Worm (Caenorhabditis elegans) whole organism, young adult: ENCODE measurements around the gene col-178.

Source experiments
- B0035.1 ChIP-seq: sonication (generic microtip); optimal IDR thresholded peaks from 2 replicates; lab custom pipeline; 2016; ENCODE audit warnings: missing genetic modification characterization, mild to moderate bottlenecking, missing compliant biosample characterization, missing genotype, missing genetic modification reagents
- B0336.3 ChIP-seq: fragments of 200-800 bp; sonication (Bioruptor generic); IDR thresholded peaks from 2 replicates; pipeline ENCODE4 v1.3.6; 2022; ENCODE audit warnings: missing genetic modification characterization, missing compliant biosample characterization
- F22D6.2 ChIP-seq: sonication (generic microtip); optimal IDR thresholded peaks from 2 replicates; lab custom pipeline; 2016; ENCODE audit warnings: mild to moderate bottlenecking, missing genetic modification characterization, missing compliant biosample characterization
- F37B4.10 ChIP-seq: fragments of 200-800 bp; sonication (Bioruptor generic); IDR thresholded peaks from 2 replicates; pipeline ENCODE4 v1.3.6; 2022; ENCODE audit warnings: missing genetic modification characterization, missing compliant biosample characterization
- F57A8.1 ChIP-seq: fragments of 200-800 bp; sonication (Bioruptor generic); optimal IDR thresholded peaks from 2 replicates; lab custom pipeline; 2018; ENCODE audit warnings: mild to moderate bottlenecking, missing genetic modification characterization, moderate library complexity, missing compliant biosample characterization
- Y53G8AR.9 ChIP-seq: fragments of 200-800 bp; sonication (Bioruptor generic); conservative IDR thresholded peaks from 2 replicates; pipeline ENCODE4 v1.3.6; 2022; ENCODE audit warnings: missing genetic modification reagents, missing genetic modification characterization, missing compliant biosample characterization
- Y56A3A.18 ChIP-seq: fragments of 200-800 bp; sonication (Bioruptor generic); IDR thresholded peaks from 2 replicates; pipeline ENCODE4 v1.3.6; 2022; ENCODE audit warnings: missing genetic modification reagents, missing genetic modification characterization, missing compliant biosample characterization
- ama-1 ChIP-seq, 3 experiments: fragments of 150-350 bp in 1 of 3; sonication (generic microtip) in 2 of 3; optimal IDR thresholded peaks; 2 replicates each; lab custom pipeline; 2014 to 2018; ENCODE audit warnings: missing biosample characterization in 2 of 3, missing genetic modification characterization in 2 of 3, missing genetic modification reagents in 2 of 3
- atf-7 ChIP-seq: sonication (generic microtip); optimal IDR thresholded peaks from 2 replicates; lab custom pipeline; 2017; ENCODE audit warnings: mild to moderate bottlenecking, missing genetic modification characterization, missing compliant biosample characterization
- attf-3 ChIP-seq: fragments of 200-800 bp; sonication (Bioruptor generic); conservative IDR thresholded peaks from 2 replicates; pipeline ENCODE4 v1.3.6; 2022; ENCODE audit warnings: missing genetic modification reagents, missing genetic modification characterization, missing compliant biosample characterization
- bed-1 ChIP-seq: fragments of 200-800 bp; sonication (Bioruptor generic); IDR thresholded peaks from 2 replicates; pipeline ENCODE4 v1.3.6; 2022; ENCODE audit warnings: missing genetic modification reagents, missing genetic modification characterization, missing compliant biosample characterization
- bed-2 ChIP-seq: fragments of 200-800 bp; sonication (Bioruptor generic); IDR thresholded peaks from 2 replicates; pipeline ENCODE4 v1.3.6; 2022; ENCODE audit warnings: missing genetic modification reagents, missing genetic modification characterization, missing compliant biosample characterization
- ceh-40 ChIP-seq: fragments of 200-800 bp; sonication (Bioruptor generic); IDR thresholded peaks from 2 replicates; pipeline ENCODE4 v1.3.6; 2022; ENCODE audit warnings: missing genetic modification characterization, missing compliant biosample characterization
- ceh-79 ChIP-seq: sonication (generic microtip); optimal IDR thresholded peaks from 2 replicates; lab custom pipeline; 2017; ENCODE audit warnings: mild to moderate bottlenecking, missing genetic modification characterization, missing compliant biosample characterization
- ceh-91 ChIP-seq: fragments of 200-800 bp; sonication (Bioruptor generic); IDR thresholded peaks from 2 replicates; pipeline ENCODE4 v1.3.6; 2022; ENCODE audit warnings: missing genetic modification reagents, missing genetic modification characterization, missing compliant biosample characterization
- die-1 ChIP-seq: sonication (generic microtip); optimal IDR thresholded peaks from 2 replicates; lab custom pipeline; 2016; ENCODE audit warnings: missing genotype, mild to moderate bottlenecking, missing genetic modification characterization, missing compliant biosample characterization
- dox-1 ChIP-seq: fragments of 200-800 bp; sonication (Bioruptor generic); IDR thresholded peaks from 2 replicates; pipeline ENCODE4 v1.3.6; 2022; ENCODE audit warnings: missing genetic modification reagents, missing genetic modification characterization, missing compliant biosample characterization
- dpff-1 ChIP-seq: sonication (generic microtip); optimal IDR thresholded peaks from 2 replicates; lab custom pipeline; 2017; ENCODE audit warnings: mild to moderate bottlenecking, missing genetic modification characterization, missing compliant biosample characterization
- egrh-3 ChIP-seq: fragments of 200-800 bp; sonication (Bioruptor generic); IDR thresholded peaks from 2 replicates; pipeline ENCODE4 v1.3.6; 2022; ENCODE audit warnings: missing genetic modification reagents, missing genetic modification characterization, missing compliant biosample characterization
- gei-17 ChIP-seq: fragments of 200-800 bp; sonication (Bioruptor generic); optimal IDR thresholded peaks from 2 replicates; lab custom pipeline; 2018; ENCODE audit warnings: mild to moderate bottlenecking, missing genetic modification characterization, missing compliant biosample characterization
- hrde-1 ChIP-seq: sonication (generic microtip); optimal IDR thresholded peaks from 2 replicates; lab custom pipeline; 2016; ENCODE audit warnings: missing genetic modification characterization, mild to moderate bottlenecking, missing compliant biosample characterization, moderate library complexity, missing genotype, missing genetic modification reagents, borderline replicate concordance
- let-607 ChIP-seq, 2 experiments: fragments of 200-800 bp in 1 of 2; sonication (Bioruptor generic) in 1 of 2; sonication (generic microtip) in 1 of 2; optimal IDR thresholded peaks; 2 replicates each; lab custom pipeline; 2016 to 2018; ENCODE audit warnings: mild to moderate bottlenecking in 2 of 2, missing compliant biosample characterization in 2 of 2, missing genetic modification characterization in 2 of 2, moderate library complexity in 2 of 2, missing genotype in 1 of 2
- lin-35 ChIP-seq, 3 experiments: fragments of 150-350 bp in 2 of 3; sonication (generic microtip) in 1 of 3; optimal IDR thresholded peaks; 2 replicates each; lab custom pipeline; 2014 to 2018; ENCODE audit warnings: missing biosample characterization in 3 of 3, missing genetic modification characterization in 3 of 3, missing genetic modification reagents in 3 of 3
- lsy-27 ChIP-seq: sonication (generic microtip); optimal IDR thresholded peaks from 2 replicates; lab custom pipeline; 2017; ENCODE audit warnings: missing genetic modification characterization, mild to moderate bottlenecking, missing compliant biosample characterization, antibody characterized with exemption, missing genotype, borderline replicate concordance; ENCODE audit not compliant: insufficient read depth
- madf-6 ChIP-seq: fragments of 200-800 bp; sonication (Bioruptor generic); IDR thresholded peaks from 2 replicates; pipeline ENCODE4 v1.3.6; 2022; ENCODE audit warnings: missing genetic modification reagents, missing genetic modification characterization, missing compliant biosample characterization
- madf-8 ChIP-seq: fragments of 200-800 bp; sonication (Bioruptor generic); conservative IDR thresholded peaks from 2 replicates; pipeline ENCODE4 v1.3.6; 2022; ENCODE audit warnings: missing genetic modification reagents, missing genetic modification characterization, missing compliant biosample characterization
- mel-28 ChIP-seq: sonication (generic microtip); optimal IDR thresholded peaks from 2 replicates; lab custom pipeline; 2016; ENCODE audit warnings: borderline replicate concordance, mild to moderate bottlenecking, missing genetic modification characterization, missing compliant biosample characterization
- nhr-80 ChIP-seq: sonication (generic microtip); optimal IDR thresholded peaks from 2 replicates; lab custom pipeline; 2016; ENCODE audit warnings: missing genetic modification characterization, missing compliant biosample characterization
- rec-8 ChIP-seq, 2 experiments: sonication (generic microtip); optimal IDR thresholded peaks; 2 replicates each; lab custom pipeline; 2016; ENCODE audit warnings: mild to moderate bottlenecking in 2 of 2, missing genetic modification characterization in 2 of 2, missing genetic modification reagents in 2 of 2, missing genotype in 2 of 2, missing biosample characterization in 1 of 2, missing compliant biosample characterization in 1 of 2, moderate library complexity in 1 of 2
- rpc-1 ChIP-seq, 2 experiments: fragments of 150-350 bp in 1 of 2; sonication (generic microtip) in 1 of 2; optimal IDR thresholded peaks; 2 replicates each; lab custom pipeline; 2014 to 2018; ENCODE audit warnings: missing biosample characterization in 1 of 2, missing genetic modification characterization in 1 of 2, missing genetic modification reagents in 1 of 2, missing genotype in 1 of 2
- snpc-4 ChIP-seq, 5 experiments: fragments of 150-350 bp in 1 of 5; sonication (generic microtip) in 4 of 5; optimal IDR thresholded peaks; 2 replicates each; lab custom pipeline; 2014 to 2018; ENCODE audit warnings: missing genetic modification characterization in 5 of 5, missing biosample characterization in 3 of 5, antibody characterized with exemption in 2 of 5, mild to moderate bottlenecking in 2 of 5, missing compliant biosample characterization in 2 of 5, missing genotype in 2 of 5, moderate library complexity in 2 of 5, missing genetic modification reagents in 1 of 5
- somi-1 ChIP-seq: fragments of 200-800 bp; sonication (Bioruptor generic); optimal IDR thresholded peaks from 2 replicates; lab custom pipeline; 2018; ENCODE audit warnings: mild to moderate bottlenecking, missing genetic modification characterization, missing compliant biosample characterization
- unc-62 ChIP-seq: fragments of 150-350 bp; optimal IDR thresholded peaks from 2 replicates; lab custom pipeline; 2014; ENCODE audit warnings: missing biosample characterization, missing genetic modification reagents, missing genetic modification characterization
- xnd-1 ChIP-seq: sonication (generic microtip); optimal IDR thresholded peaks from 2 replicates; lab custom pipeline; 2016; ENCODE audit warnings: missing genotype, missing genetic modification reagents, missing genetic modification characterization, missing compliant biosample characterization
- zfh-2 ChIP-seq: fragments of 200-800 bp; sonication (Bioruptor generic); conservative IDR thresholded peaks from 2 replicates; pipeline ENCODE4 v1.3.6; 2022; ENCODE audit warnings: missing genetic modification reagents, missing genetic modification characterization, missing compliant biosample characterization
- zim-3 ChIP-seq: sonication (generic microtip); optimal IDR thresholded peaks from 2 replicates; lab custom pipeline; 2017; ENCODE audit warnings: mild to moderate bottlenecking, missing genetic modification characterization, moderate library complexity, missing compliant biosample characterization
- ztf-25 ChIP-seq: fragments of 200-800 bp; sonication (Bioruptor generic); IDR thresholded peaks from 2 replicates; pipeline ENCODE4 v1.3.6; 2022; ENCODE audit warnings: missing genetic modification reagents, missing genetic modification characterization, missing compliant biosample characterization

Gene col-178

ce11 chrX:11206953-11207352, 7.7 kb downstream of the col-178 start, which contains the start of gene hst-2 (continued):
- TF ChIP-seq snpc-4 (GFP tag; optimal IDR thresholded peaks at IDR 0.05; lab: Kevin White, UChicago), result no peak
- peak in 2 of 4 experiments; percentile 44 to 57 for TF ChIP-seq snpc-4 (tag; optimal IDR thresholded peaks at IDR 0.05; lab: Kevin White, UChicago)
- TF ChIP-seq F22D6.2 (tag; lab: Kevin White, UChicago), result peak; percentile 37
- TF ChIP-seq lin-35 (GFP tag; optimal IDR thresholded peaks at IDR 0.05; lab: Kevin White, UChicago), result peak in 1 of 3 experiments; percentile 68
- TF ChIP-seq let-607 (tag; optimal IDR thresholded peaks at IDR 0.05; lab: Kevin White, UChicago), result peak in 1 of 2 experiments; percentile 75
- TF ChIP-seq Y56A3A.18 (GFP tag; lab: Robert Waterston, UW), result peak; percentile 82
- TF ChIP-seq ceh-40 (GFP tag; lab: Robert Waterston, UW), result no peak
- TF ChIP-seq F37B4.10, result no peak
- TF ChIP-seq rec-8 (tag; optimal IDR thresholded peaks at IDR 0.05; lab: Kevin White, UChicago), result no peak
- TF ChIP-seq nhr-80 (tag; lab: Kevin White, UChicago), result peak; percentile 62
- peak; percentile 86 for TF ChIP-seq Y53G8AR.9 (GFP tag; lab: Robert Waterston, UW)
- TF ChIP-seq egrh-3, result no peak
- no peak for TF ChIP-seq ama-1 (optimal IDR thresholded peaks at IDR 0.05; lab: Kevin White, UChicago)
- no peak for TF ChIP-seq ama-1 (GFP tag; optimal IDR thresholded peaks at IDR 0.05; lab: Kevin White, UChicago)
- no peak for TF ChIP-seq mel-28 (tag; lab: Kevin White, UChicago)
- peak; percentile 72 for TF ChIP-seq gei-17 (GFP tag; lab: Kevin White, UChicago)
- TF ChIP-seq B0336.3 (GFP tag; lab: Robert Waterston, UW), result peak; percentile 76
- TF ChIP-seq, all 124 proteins: peak for 35

- TF ChIP-seq rpc-1 (optimal IDR thresholded peaks at IDR 0.05; lab: Kevin White, UChicago) (no peak), rpc-1 (tag; optimal IDR thresholded peaks at IDR 0.05; lab: Kevin White, UChicago) (no peak), atf-7 (no peak), nhr-80 (tag; lab: Kevin White, UChicago) (peak; percentile 58), dox-1 (GFP tag; lab: Robert Waterston, UW) (0 out of 2 replicates have a peak, but pooled peaks have one; percentile 43), bed-2 (GFP tag; lab: Robert Waterston, UW) (no peak), somi-1 (GFP tag; lab: Kevin White, UChicago) (no peak), attf-3 (GFP tag; lab: Robert Waterston, UW) (no peak), hrde-1 (tag; lab: Kevin White, UChicago) (no peak), B0035.1 (tag; lab: Kevin White, UChicago) (no peak), ceh-91 (GFP tag; lab: Robert Waterston, UW) (no peak)
- TF ChIP-seq, all 124 proteins: peak for 2
Observed at ce11 chrX:11208788-11209187, 9.5 kb downstream of the col-178 start, which contains the start of gene C34F6.5. Gene C34F6.5, minus strand, starts transcription at chrX:11208888.

ce11 chrX:11210417-11210816, 11.2 kb downstream of the col-178 start:
- TF ChIP-seq dox-1 (GFP tag; lab: Robert Waterston, UW), result 0 out of 2 replicates have a peak, but pooled peaks have one; percentile 26
- peak; percentile 55; the same call in 1 of the 2 replicates for TF ChIP-seq zfh-2 (GFP tag; lab: Robert Waterston, UW)
- TF ChIP-seq unc-62 (GFP tag; lab: Kevin White, UChicago), result no peak
- TF ChIP-seq, all 124 proteins: peak for 2

- no peak for TF ChIP-seq lsy-27
- TF ChIP-seq dpff-1 (tag; lab: Kevin White, UChicago), result no peak
- TF ChIP-seq ceh-91 (GFP tag; lab: Robert Waterston, UW), result no peak
- no peak for TF ChIP-seq madf-8 (GFP tag; lab: Robert Waterston, UW)
- no peak for TF ChIP-seq egrh-3
- TF ChIP-seq xnd-1 (tag; lab: Kevin White, UChicago), result no peak
- TF ChIP-seq zim-3, result no peak
- TF ChIP-seq madf-6 (GFP tag; lab: Robert Waterston, UW), result no peak
- no peak for TF ChIP-seq Y56A3A.18 (GFP tag; lab: Robert Waterston, UW)
- TF ChIP-seq F57A8.1 (GFP tag; lab: Kevin White, UChicago), result no peak
- no peak for TF ChIP-seq ztf-25
- TF ChIP-seq ceh-79, result no peak
- TF ChIP-seq die-1 (tag; lab: Kevin White, UChicago), result no peak
- no peak for TF ChIP-seq dox-1 (GFP tag; lab: Robert Waterston, UW)
- no peak for TF ChIP-seq bed-1 (GFP tag; lab: Robert Waterston, UW)
Observed at ce11 chrX:11211360-11211759, 12.1 kb downstream of the col-178 start.
